Fruit fly (Drosophila melanogaster) whole organism, prepupa: ENCODE data around the gene lic.

Experiments
- CG10669 ChIP-seq: fragments of 200-800 bp; sonication (Bioruptor generic); optimal IDR thresholded peaks from 3 replicates; lab custom pipeline; 2018; ENCODE audit warnings: missing biosample characterization, mild to moderate bottlenecking, missing genetic modification characterization, moderate library complexity
- CG11294 ChIP-seq: fragments of 200-800 bp; sonication (Bioruptor generic); IDR thresholded peaks from 2 replicates; pipeline ENCODE4 v1.3.6; 2022; ENCODE audit warnings: missing biosample characterization, missing genetic modification characterization
- CG15336 ChIP-seq: fragments of 200-800 bp; sonication (Bioruptor generic); IDR thresholded peaks from 2 replicates; pipeline ENCODE4 v1.3.6; 2022; ENCODE audit warnings: missing biosample characterization, missing genetic modification characterization
- Ets96B ChIP-seq: fragments of 200-800 bp; optimal IDR thresholded peaks from 2 replicates; lab custom pipeline; 2019; ENCODE audit warnings: missing biosample characterization, mild to moderate bottlenecking, missing genetic modification characterization, moderate library complexity
- Gug ChIP-seq: fragments of 200-800 bp; sonication (Bioruptor generic); IDR thresholded peaks from 2 replicates; pipeline ENCODE4 v1.3.6; 2022; ENCODE audit warnings: missing biosample characterization, missing genetic modification characterization
- Lpt ChIP-seq: fragments of 200-800 bp; sonication (Bioruptor generic); optimal IDR thresholded peaks from 3 replicates; lab custom pipeline; 2016; ENCODE audit warnings: missing biosample characterization, missing genetic modification characterization
- dsx ChIP-seq: fragments of 200-800 bp; optimal IDR thresholded peaks from 3 replicates; lab custom pipeline; 2019; ENCODE audit warnings: missing biosample characterization, mild to moderate bottlenecking, missing genetic modification characterization, moderate library complexity; ENCODE audit not compliant: poor library complexity, severe bottlenecking
- fd59A ChIP-seq: fragments of 200-800 bp; sonication (Bioruptor generic); optimal IDR thresholded peaks from 2 replicates; lab custom pipeline; 2017; ENCODE audit warnings: missing biosample characterization, mild to moderate bottlenecking, missing genetic modification characterization, missing genetic modification reagents
- fd85E ChIP-seq: fragments of 200-800 bp; sonication (Bioruptor generic); optimal IDR thresholded peaks from 3 replicates; lab custom pipeline; 2016; ENCODE audit warnings: missing biosample characterization, missing genetic modification characterization
- fkh ChIP-seq: fragments of 200-800 bp; sonication (Bioruptor generic); optimal IDR thresholded peaks from 3 replicates; lab custom pipeline; 2017; ENCODE audit warnings: missing biosample characterization, mild to moderate bottlenecking, missing genetic modification characterization, moderate library complexity
- pdm3 ChIP-seq: fragments of 200-800 bp; sonication (Bioruptor generic); optimal IDR thresholded peaks from 3 replicates; lab custom pipeline; 2016; ENCODE audit warnings: missing biosample characterization, missing genetic modification characterization
- svp ChIP-seq: fragments of 200-800 bp; sonication (Bioruptor generic); peaks from one replicate; lab custom pipeline; 2016; ENCODE audit warnings: missing biosample characterization, missing genetic modification characterization

- TF ChIP-seq dsx = no peak
- TF ChIP-seq Lpt (GFP tag; lab: Kevin White, UChicago) = no peak
- TF ChIP-seq fkh (GFP tag; lab: Kevin White, UChicago) = no peak
- no peak for TF ChIP-seq pdm3 (GFP tag; lab: Kevin White, UChicago)
- TF ChIP-seq fd85E (GFP tag; lab: Kevin White, UChicago) = no peak
- TF ChIP-seq CG11294 (GFP tag; lab: Robert Waterston, UW) = no peak
- TF ChIP-seq CG15336 (GFP tag; lab: Robert Waterston, UW) = 0 out of 2 replicates have a peak, but pooled peaks have one; percentile 19
- no peak for TF ChIP-seq Gug (GFP tag; lab: Robert Waterston, UW)
- no peak for TF ChIP-seq Ets96B (tag; lab: Kevin White, UChicago)
- TF ChIP-seq CG10669 (GFP tag; lab: Kevin White, UChicago) = no peak
- TF ChIP-seq svp (GFP tag; lab: Kevin White, UChicago) = peak; percentile 32
- TF ChIP-seq fd59A = no peak
Observed at dm6 chrX:13109583-13110126, 18.7 kb downstream of the lic start.
